Fruit fly (Drosophila melanogaster): ENCODE measurements around the gene CG12984.

The CG12984 gene

dm6 chr3L:21031093-21031930, 39.8 kb downstream of the CG12984 start, which contains the start of the genes CG10584 and Polr3E (continued):
- TF ChIP-seq CG9876 (GFP tag; optimal IDR thresholded peaks at IDR 0.05): peak; percentile 34
- TF ChIP-seq Mes4 (GFP tag; optimal IDR thresholded peaks at IDR 0.05): peak; percentile 49
- TF ChIP-seq CG7928 (GFP tag; optimal IDR thresholded peaks at IDR 0.05): peak; percentile 64
- peak; percentile 90 for TF ChIP-seq YL-1 (GFP tag; optimal IDR thresholded peaks at IDR 0.05)
- peak; percentile 93 for TF ChIP-seq Hr3 (GFP tag; optimal IDR thresholded peaks at IDR 0.05)
- peak; percentile 67 for TF ChIP-seq CG17328 (GFP tag; IDR thresholded peaks at IDR 0.05)
- TF ChIP-seq fu2 (GFP tag; optimal IDR thresholded peaks at IDR 0.05): peak; percentile 17
- TF ChIP-seq repo (GFP tag; optimal IDR thresholded peaks at IDR 0.05): no peak
- peak; percentile 80 for TF ChIP-seq CG4707 (GFP tag; optimal IDR thresholded peaks at IDR 0.05)
- TF ChIP-seq ewg (GFP tag; optimal IDR thresholded peaks at IDR 0.05): peak; percentile 78
- TF ChIP-seq Antp (GFP tag; optimal IDR thresholded peaks at IDR 0.05): peak; percentile 57
- no peak for TF ChIP-seq D (optimal IDR thresholded peaks at IDR 0.05)
- TF ChIP-seq D (GFP tag; optimal IDR thresholded peaks at IDR 0.05): peak; percentile 93
- TF ChIP-seq lab (GFP tag; optimal IDR thresholded peaks at IDR 0.05): peak; percentile 94
- peak; percentile 75 for TF ChIP-seq CG14441 (GFP tag; IDR thresholded peaks at IDR 0.05)
- peak; percentile 74 for TF ChIP-seq CG4617 (GFP tag; optimal IDR thresholded peaks at IDR 0.05; ENCODE audit: borderline replicate concordance)
- TF ChIP-seq amos (GFP tag; IDR thresholded peaks at IDR 0.05; ENCODE audit: partially characterized antibody): peak; percentile 36; the same call in 1 of the 2 replicates
- peak; percentile 93 for TF ChIP-seq CG12299 (tag; optimal IDR thresholded peaks at IDR 0.05)
- peak; percentile 87 for TF ChIP-seq scrt (GFP tag; optimal IDR thresholded peaks at IDR 0.05)
- TF ChIP-seq slou (GFP tag; optimal IDR thresholded peaks at IDR 0.05): peak; percentile 87
- TF ChIP-seq CG30403 (GFP tag; optimal IDR thresholded peaks at IDR 0.05): peak; percentile 94
- peak; percentile 79 for TF ChIP-seq CG12155 (GFP tag; optimal IDR thresholded peaks at IDR 0.05)
- 0 out of 3 replicates have a peak, but pooled peaks have one; percentile 24 for TF ChIP-seq sr (GFP tag; IDR thresholded peaks at IDR 0.05)
- peak in 1 of 2 experiments; percentile 94 for TF ChIP-seq Eip74EF (GFP tag; optimal IDR thresholded peaks at IDR 0.05)
- TF ChIP-seq Taf1 (GFP tag; IDR thresholded peaks at IDR 0.05): peak; percentile 76
- no peak for TF ChIP-seq Gsc (GFP tag; IDR thresholded peaks at IDR 0.05)
- peak; percentile 93 for TF ChIP-seq CG6813 (GFP tag; optimal IDR thresholded peaks at IDR 0.05)
- peak; percentile 96 for TF ChIP-seq CG15269 (tag; optimal IDR thresholded peaks at IDR 0.05)
- peak; percentile 50 for TF ChIP-seq pfk (GFP tag; optimal IDR thresholded peaks at IDR 0.05)
- peak; percentile 72; the same call in 1 of the 3 replicates for TF ChIP-seq ken (GFP tag; IDR thresholded peaks at IDR 0.05)
- TF ChIP-seq B-H1 (GFP tag; IDR thresholded peaks at IDR 0.05): peak; percentile 65
- TF ChIP-seq CG3726 (GFP tag; IDR thresholded peaks at IDR 0.05): no peak
- no peak for TF ChIP-seq CG31365 (tag; optimal IDR thresholded peaks at IDR 0.05)
- TF ChIP-seq Optix (GFP tag; IDR thresholded peaks at IDR 0.05): no peak
- TF ChIP-seq rib (GFP tag; IDR thresholded peaks at IDR 0.05): peak; percentile 67
- TF ChIP-seq wdn (GFP tag; IDR thresholded peaks at IDR 0.05): peak; percentile 67
- TF ChIP-seq CG1529 (GFP tag; optimal IDR thresholded peaks at IDR 0.05): peak; percentile 81
- TF ChIP-seq CG7839 (tag; optimal IDR thresholded peaks at IDR 0.05): peak; percentile 96
- TF ChIP-seq Bteb2 (GFP tag; optimal IDR thresholded peaks at IDR 0.05): peak; percentile 46
- TF ChIP-seq CG8924 (tag; optimal IDR thresholded peaks at IDR 0.05): peak; percentile 97
- no peak for TF ChIP-seq gce (GFP tag; IDR thresholded peaks at IDR 0.05)
- peak; percentile 87 for TF ChIP-seq CG2875 (GFP tag; optimal IDR thresholded peaks at IDR 0.05)
- TF ChIP-seq seq (GFP tag; IDR thresholded peaks at IDR 0.05): peak; percentile 78
- TF ChIP-seq CG2678 (tag; optimal IDR thresholded peaks at IDR 0.05): peak; percentile 97
- peak; percentile 93 for TF ChIP-seq nerfin-1 (tag; optimal IDR thresholded peaks at IDR 0.05)
- peak; percentile 66 for TF ChIP-seq CG31224 (GFP tag; IDR thresholded peaks at IDR 0.05)
- peak; percentile 78; the same call in 1 of the 2 replicates for TF ChIP-seq CG32767 (GFP tag; IDR thresholded peaks at IDR 0.05)
- TF ChIP-seq CG11504 (tag; optimal IDR thresholded peaks at IDR 0.05): peak; percentile 95
